Worm (Caenorhabditis elegans): Measurements from ENCODE around the gene aqp-11.
A peak's percentile ranks its signal among the peaks of the same experiment; 100 is the strongest.

The aqp-11 gene

DNA sequence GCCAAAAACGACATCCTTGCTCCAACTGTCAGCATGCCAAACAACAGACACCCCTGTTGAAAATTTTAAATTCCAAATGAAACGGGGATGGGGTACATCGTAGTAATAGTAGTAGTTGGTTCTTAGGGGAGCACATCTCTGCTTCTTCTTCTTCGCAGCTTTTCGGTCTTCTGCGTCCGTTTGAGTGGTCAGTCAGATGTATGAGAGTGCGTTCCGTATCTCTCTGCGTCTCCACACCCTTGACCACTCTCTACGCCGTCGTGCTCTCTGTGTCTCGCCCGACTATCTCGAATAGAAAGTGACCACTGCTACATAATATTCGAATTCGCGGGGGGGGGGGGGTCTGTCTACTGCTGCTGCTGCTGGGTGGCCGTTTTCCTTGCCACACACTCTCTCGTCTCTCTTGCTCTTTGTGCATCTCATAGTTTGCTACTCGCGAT, 39.8 kb downstream of the aqp-11 start:
- peak; percentile 71 for TF ChIP-seq nfya-1 (tag; optimal IDR thresholded peaks at IDR 0.05)
- TF ChIP-seq C38D4.7 (GFP tag; optimal IDR thresholded peaks at IDR 0.05): no peak
- peak; percentile 63 for TF ChIP-seq hlh-30 (tag; optimal IDR thresholded peaks at IDR 0.05; ENCODE audit: insufficient read depth)
- peak; percentile 98 for TF ChIP-seq F13H6.1 (tag; optimal IDR thresholded peaks at IDR 0.05)
- TF ChIP-seq hlh-6 (tag; optimal IDR thresholded peaks at IDR 0.05): peak; percentile 37
- TF ChIP-seq ama-1 (optimal IDR thresholded peaks at IDR 0.05): no peak
- TF ChIP-seq nhr-232 (tag; optimal IDR thresholded peaks at IDR 0.05): no peak
- TF ChIP-seq rnt-1 (tag; optimal IDR thresholded peaks at IDR 0.05): peak; percentile 36
- peak; percentile 33 for TF ChIP-seq sdc-2 (tag; optimal IDR thresholded peaks at IDR 0.05)
- TF ChIP-seq syd-9 (tag; optimal IDR thresholded peaks at IDR 0.05): peak; percentile 42
- TF ChIP-seq mec-3 (tag; optimal IDR thresholded peaks at IDR 0.05; ENCODE audit: borderline replicate concordance): no peak
- TF ChIP-seq pax-1 (tag; optimal IDR thresholded peaks at IDR 0.05): peak; percentile 36
- peak; percentile 61 for TF ChIP-seq tbx-2 (tag; optimal IDR thresholded peaks at IDR 0.05)
- no peak for TF ChIP-seq hlh-15 (tag; optimal IDR thresholded peaks at IDR 0.05)
- peak; percentile 44 for TF ChIP-seq ref-2 (tag; optimal IDR thresholded peaks at IDR 0.05)
- peak; percentile 33 for TF ChIP-seq dve-1 (tag; optimal IDR thresholded peaks at IDR 0.05)
- TF ChIP-seq ztf-16 (tag; optimal IDR thresholded peaks at IDR 0.05): no peak
- TF ChIP-seq C08G9.2 (tag; optimal IDR thresholded peaks at IDR 0.05): peak; percentile 10
- peak; percentile 82 for TF ChIP-seq ceh-31 (tag; optimal IDR thresholded peaks at IDR 0.05)
- peak; percentile 50 for TF ChIP-seq ceh-18 (tag; optimal IDR thresholded peaks at IDR 0.05)
- TF ChIP-seq ceh-34 (tag; optimal IDR thresholded peaks at IDR 0.05): peak; percentile 70
- no peak for TF ChIP-seq ets-4 (tag; optimal IDR thresholded peaks at IDR 0.05)
- TF ChIP-seq unc-3 (GFP tag; conservative IDR thresholded peaks at IDR 0.05): 0 out of 2 replicates have a peak, but pooled peaks have one; percentile 6
- no peak for TF ChIP-seq unc-3 (tag; optimal IDR thresholded peaks at IDR 0.05)
- TF ChIP-seq unc-55 (GFP tag; optimal IDR thresholded peaks at IDR 0.05): peak; percentile 70
- TF ChIP-seq ceh-2 (tag; optimal IDR thresholded peaks at IDR 0.05): peak; percentile 17
- no peak for TF ChIP-seq fkh-10 (GFP tag; optimal IDR thresholded peaks at IDR 0.05)
- peak; percentile 9 for TF ChIP-seq ceh-14 (tag; optimal IDR thresholded peaks at IDR 0.05)

DNA sequence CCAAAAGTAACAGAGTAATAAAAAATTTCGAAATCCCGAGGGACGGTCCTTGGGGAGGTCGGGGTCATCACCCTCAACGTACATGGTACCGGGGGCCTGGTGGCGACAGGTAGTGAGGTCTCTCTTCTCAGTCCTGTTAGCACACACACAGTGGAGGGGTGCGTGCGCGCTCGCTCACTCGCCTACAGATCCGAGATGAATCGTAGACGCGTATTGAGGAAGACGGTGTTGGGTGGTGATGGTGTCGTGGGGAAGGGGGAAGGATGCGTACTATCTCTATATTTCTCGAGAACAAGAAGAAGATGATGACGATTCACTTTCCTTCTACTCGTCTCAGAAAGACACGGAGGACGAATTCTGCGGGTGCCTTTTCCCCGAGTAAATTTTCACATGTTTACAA, 40.7 kb downstream of the aqp-11 start:
- TF ChIP-seq unc-3 (GFP tag; conservative IDR thresholded peaks at IDR 0.05) (no peak), unc-3 (tag; optimal IDR thresholded peaks at IDR 0.05) (no peak), ref-2 (tag; optimal IDR thresholded peaks at IDR 0.05) (peak; percentile 57), syd-9 (tag; optimal IDR thresholded peaks at IDR 0.05) (no peak), nhr-232 (tag; optimal IDR thresholded peaks at IDR 0.05) (no peak), unc-86 (tag; optimal IDR thresholded peaks at IDR 0.05) (no peak), hlh-8 (tag; optimal IDR thresholded peaks at IDR 0.05) (no peak), tbx-7 (tag; optimal IDR thresholded peaks at IDR 0.05) (no peak), C38D4.7 (GFP tag; optimal IDR thresholded peaks at IDR 0.05) (no peak), fkh-6 (tag; optimal IDR thresholded peaks at IDR 0.05) (no peak), ceh-30 (tag; optimal IDR thresholded peaks at IDR 0.05) (no peak), ttx-3 (tag; optimal IDR thresholded peaks at IDR 0.05) (no peak), Y22D7AL.16 (tag; optimal IDR thresholded peaks at IDR 0.05) (no peak), sdc-2 (tag; optimal IDR thresholded peaks at IDR 0.05) (no peak), ceh-34 (tag; optimal IDR thresholded peaks at IDR 0.05) (no peak), hlh-6 (tag; optimal IDR thresholded peaks at IDR 0.05) (peak; percentile 32), dmd-4 (tag; optimal IDR thresholded peaks at IDR 0.05; ENCODE audit: borderline replicate concordance) (no peak), T23F11.4 (GFP tag; optimal IDR thresholded peaks at IDR 0.05) (no peak), tbx-2 (tag; optimal IDR thresholded peaks at IDR 0.05) (peak; percentile 58)

DNA sequence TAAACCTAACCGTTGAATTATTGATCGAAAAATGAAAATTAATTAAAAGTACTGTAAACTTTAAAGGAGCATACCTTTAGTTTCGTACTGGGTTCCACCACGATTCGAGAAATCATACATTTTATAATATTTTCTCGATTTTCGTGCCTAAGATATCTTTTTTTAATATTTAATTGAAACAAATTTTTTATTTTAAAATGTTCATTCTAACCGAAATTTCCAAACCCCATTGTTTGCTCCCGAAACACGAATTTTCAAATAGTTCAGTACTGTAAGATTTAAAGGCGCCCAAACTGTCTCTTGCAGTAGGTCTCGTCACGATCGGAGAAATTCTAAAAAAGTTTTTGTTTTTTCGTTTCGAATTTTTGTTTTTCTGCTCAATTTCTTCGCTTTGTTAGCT, 41.9 kb downstream of the aqp-11 start:
- TF ChIP-seq che-1 (tag; optimal IDR thresholded peaks at IDR 0.05) (no peak), fkh-6 (tag; optimal IDR thresholded peaks at IDR 0.05) (no peak), ceh-22 (tag; optimal IDR thresholded peaks at IDR 0.05) (no peak), pat-9 (tag; optimal IDR thresholded peaks at IDR 0.05) (no peak), nfya-1 (tag; optimal IDR thresholded peaks at IDR 0.05) (no peak), eyg-1 (tag; optimal IDR thresholded peaks at IDR 0.05) (no peak), ceh-14 (tag; optimal IDR thresholded peaks at IDR 0.05) (no peak), fax-1 (tag; optimal IDR thresholded peaks at IDR 0.05) (no peak)

All from whole organism, late embryonic.